Fruit fly (Drosophila melanogaster): ENCODE results near the gene Oatp74D.

dm6 chr3L:17465804-17466203 is 21.1 kb upstream of the Oatp74D start, which contains the start of gene QIL1:
- TF ChIP-seq CG8478 (optimal IDR thresholded peaks at IDR 0.05) (no peak), CTCF (optimal IDR thresholded peaks at IDR 0.05) (peak in 1 of 2 experiments; percentile 61)
